Worm (Caenorhabditis elegans): Measurements from ENCODE around the gene col-157.

col-157 gene

ce11 chrV:11513432-11513831, 29.6 kb downstream of the col-157 start, which contains the start of gene C55A6.3:
Gene C55A6.3, minus strand, starts transcription at chrV:11513532.
- TF ChIP-seq ztf-16 (tag; optimal IDR thresholded peaks at IDR 0.05) = no peak

- TF ChIP-seq eyg-1 (tag; optimal IDR thresholded peaks at IDR 0.05) (no peak), ceh-14 (tag; optimal IDR thresholded peaks at IDR 0.05) (no peak), tbx-2 (tag; optimal IDR thresholded peaks at IDR 0.05) (no peak), nfya-1 (tag; optimal IDR thresholded peaks at IDR 0.05) (no peak), unc-86 (tag; optimal IDR thresholded peaks at IDR 0.05) (no peak), Y22D7AL.16 (tag; optimal IDR thresholded peaks at IDR 0.05) (no peak), lin-11 (tag; optimal IDR thresholded peaks at IDR 0.05) (no peak), C38D4.7 (GFP tag; optimal IDR thresholded peaks at IDR 0.05) (no peak), syd-9 (tag; optimal IDR thresholded peaks at IDR 0.05) (no peak), ztf-16 (tag; optimal IDR thresholded peaks at IDR 0.05) (no peak), T23F11.4 (GFP tag; optimal IDR thresholded peaks at IDR 0.05) (no peak), pros-1 (tag; optimal IDR thresholded peaks at IDR 0.05) (no peak), hlh-30 (tag; optimal IDR thresholded peaks at IDR 0.05; ENCODE audit: insufficient read depth) (no peak)
Observed at ce11 chrV:11514677-11515076, 30.8 kb downstream of the col-157 start, which contains the start of gene C55A6.6. Gene C55A6.6, minus strand, starts transcription at chrV:11514737.

ce11 chrV:11515145-11515544, 31.3 kb downstream of the col-157 start:
- TF ChIP-seq hlh-13 (GFP tag; optimal IDR thresholded peaks at IDR 0.05) (no peak), K02D7.2 (tag; optimal IDR thresholded peaks at IDR 0.05) (no peak), elt-2 (tag; optimal IDR thresholded peaks at IDR 0.05) (no peak), nhr-232 (tag; optimal IDR thresholded peaks at IDR 0.05) (no peak), ama-1 (optimal IDR thresholded peaks at IDR 0.05) (no peak), che-1 (tag; optimal IDR thresholded peaks at IDR 0.05) (no peak), pha-4 (tag; optimal IDR thresholded peaks at IDR 0.05) (no peak)

ce11 chrV:11516141-11516591, 32.3 kb downstream of the col-157 start, which contains the start of gene sdz-8:
Gene sdz-8, minus strand, starts transcription at chrV:11516191.
- TF ChIP-seq gmeb-2 (tag; optimal IDR thresholded peaks at IDR 0.05) (no peak), ahr-1 (tag; optimal IDR thresholded peaks at IDR 0.05) (no peak), K02D7.2 (tag; optimal IDR thresholded peaks at IDR 0.05) (no peak), T23F11.4 (GFP tag; optimal IDR thresholded peaks at IDR 0.05) (no peak), C08G9.2 (tag; optimal IDR thresholded peaks at IDR 0.05) (no peak), sox-2 (GFP tag; IDR thresholded peaks at IDR 0.05) (no peak), F13H6.1 (tag; optimal IDR thresholded peaks at IDR 0.05) (no peak), madf-2 (tag; optimal IDR thresholded peaks at IDR 0.05) (no peak), npax-4 (tag; optimal IDR thresholded peaks at IDR 0.05) (no peak), ttx-3 (tag; optimal IDR thresholded peaks at IDR 0.05) (no peak), ceh-31 (tag; optimal IDR thresholded peaks at IDR 0.05) (no peak), pha-4 (tag; optimal IDR thresholded peaks at IDR 0.05) (no peak), ets-4 (tag; optimal IDR thresholded peaks at IDR 0.05) (no peak), nhr-232 (tag; optimal IDR thresholded peaks at IDR 0.05) (no peak), ceh-9 (tag; optimal IDR thresholded peaks at IDR 0.05) (no peak), pax-1 (tag; optimal IDR thresholded peaks at IDR 0.05) (no peak), unc-55 (GFP tag; optimal IDR thresholded peaks at IDR 0.05) (no peak), pqm-1 (tag; optimal IDR thresholded peaks at IDR 0.05) (no peak), tbx-7 (tag; optimal IDR thresholded peaks at IDR 0.05) (no peak)

- TF ChIP-seq pat-9 (tag; optimal IDR thresholded peaks at IDR 0.05) (no peak), pha-2 (tag; optimal IDR thresholded peaks at IDR 0.05) (no peak), ceh-18 (tag; optimal IDR thresholded peaks at IDR 0.05) (no peak), pax-1 (tag; optimal IDR thresholded peaks at IDR 0.05) (no peak), hlh-15 (tag; optimal IDR thresholded peaks at IDR 0.05) (no peak), C08G9.2 (tag; optimal IDR thresholded peaks at IDR 0.05) (no peak), ets-4 (tag; optimal IDR thresholded peaks at IDR 0.05) (no peak), hlh-6 (tag; optimal IDR thresholded peaks at IDR 0.05) (no peak), sox-4 (tag; optimal IDR thresholded peaks at IDR 0.05) (no peak), hlh-8 (tag; optimal IDR thresholded peaks at IDR 0.05) (no peak), unc-42 (tag; optimal IDR thresholded peaks at IDR 0.05) (no peak), ceh-31 (tag; optimal IDR thresholded peaks at IDR 0.05) (no peak), tbx-2 (tag; optimal IDR thresholded peaks at IDR 0.05) (no peak), T23F11.4 (GFP tag; optimal IDR thresholded peaks at IDR 0.05) (no peak), hlh-30 (tag; optimal IDR thresholded peaks at IDR 0.05; ENCODE audit: insufficient read depth) (no peak)
Observed at ce11 chrV:11517789-11518188, 33.9 kb downstream of the col-157 start, which contains the start of gene C55A6.4. Gene C55A6.4, minus strand, starts transcription at chrV:11517889.
